Fruit fly (Drosophila melanogaster): Measurements from ENCODE around the gene CG4511.

Gene CG4511

dm6 chr3R:10885422-10886081, 31.3 kb downstream of the CG4511 start, which contains the start of gene Leash (continued):
- TF ChIP-seq HLH4C (GFP tag; IDR thresholded peaks at IDR 0.05; ENCODE audit: partially characterized antibody) (peak; percentile 48; the same call in 1 of the 3 replicates), gro (GFP tag; optimal IDR thresholded peaks at IDR 0.05) (no peak), GATAe (GFP tag; conservative IDR thresholded peaks at IDR 0.05) (no peak), Fer2 (tag; optimal IDR thresholded peaks at IDR 0.05) (no peak), gem (tag; optimal IDR thresholded peaks at IDR 0.05) (no peak), NC2α (GFP tag; optimal IDR thresholded peaks at IDR 0.05) (no peak), esg (GFP tag; conservative IDR thresholded peaks at IDR 0.05) (no peak), dm (GFP tag; optimal IDR thresholded peaks at IDR 0.05) (no peak), ara (GFP tag; IDR thresholded peaks at IDR 0.05) (no peak), CG3065 (GFP tag; optimal IDR thresholded peaks at IDR 0.05) (no peak), Pdp1 (GFP tag; optimal IDR thresholded peaks at IDR 0.05) (peak in 1 of 2 experiments; percentile 63), H15 (GFP tag; IDR thresholded peaks at IDR 0.05) (no peak), lola (GFP tag; optimal IDR thresholded peaks at IDR 0.05) (no peak), Atf6 (GFP tag; IDR thresholded peaks at IDR 0.05) (no peak), sna (GFP tag; IDR thresholded peaks at IDR 0.05; ENCODE audit: partially characterized antibody) (peak; percentile 51; the same call in 1 of the 2 replicates), pzg (GFP tag; optimal IDR thresholded peaks at IDR 0.05) (peak; percentile 46), bsh (GFP tag; optimal IDR thresholded peaks at IDR 0.05) (peak in 1 of 2 experiments; percentile 7), Med (GFP tag) (peak; percentile 36)

DNA sequence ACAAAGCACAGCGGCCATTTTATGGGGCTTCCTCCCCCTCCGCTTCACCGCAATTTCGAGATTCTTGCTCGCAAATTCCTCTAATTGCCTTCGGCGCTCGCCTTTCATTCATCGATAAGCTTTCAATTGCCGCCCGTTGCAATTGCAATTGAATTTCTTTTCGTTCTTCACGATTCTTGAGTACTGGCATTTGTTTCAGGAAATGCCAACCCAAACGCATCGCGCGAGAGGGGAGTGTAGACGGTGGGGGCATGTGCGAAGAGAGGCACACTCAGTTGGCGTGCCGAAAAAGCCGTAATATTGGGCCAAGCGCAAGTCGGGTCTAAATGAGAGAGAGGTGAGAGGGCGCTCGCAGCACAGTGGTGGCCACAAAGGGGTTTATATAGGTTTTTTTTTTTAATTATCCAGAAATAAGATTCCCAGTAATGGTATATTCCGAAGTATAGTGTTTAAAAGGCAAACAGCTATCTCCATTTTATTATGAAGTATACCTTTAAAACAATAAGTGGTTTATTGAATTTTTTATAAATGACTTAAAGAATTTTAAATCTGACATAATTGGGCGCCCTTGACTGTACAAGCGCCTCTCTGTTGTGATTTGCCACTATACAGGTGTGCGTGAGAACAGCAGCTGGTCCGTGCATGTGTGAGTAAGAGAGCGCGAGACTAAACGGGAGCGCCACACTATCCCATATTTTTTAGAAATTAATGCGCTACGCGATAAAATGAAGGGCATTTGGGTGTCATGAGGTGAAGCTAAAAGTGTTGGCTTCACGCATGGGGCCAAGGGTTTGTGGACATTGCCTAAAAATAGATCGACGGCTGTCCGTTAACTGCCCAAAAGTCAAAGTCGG, 32.4 kb downstream of the CG4511 start:
- TF ChIP-seq nmo (GFP tag; optimal IDR thresholded peaks at IDR 0.05) (peak; percentile 89), MBD-R2 (GFP tag; IDR thresholded peaks at IDR 0.05) (peak; percentile 72; the same call in 1 of the 2 replicates), Taf1 (GFP tag; IDR thresholded peaks at IDR 0.05) (peak; percentile 88), CG13424 (tag; optimal IDR thresholded peaks at IDR 0.05) (peak; percentile 94), CG1602 (GFP tag; optimal IDR thresholded peaks at IDR 0.05) (peak; percentile 83), dm (GFP tag; optimal IDR thresholded peaks at IDR 0.05) (peak; percentile 60), ham (GFP tag; IDR thresholded peaks at IDR 0.05) (peak; percentile 70; the same call in 1 of the 2 replicates), gce (GFP tag; IDR thresholded peaks at IDR 0.05) (peak; percentile 56; the same call in 2 of the 3 replicates), insv (GFP tag; optimal IDR thresholded peaks at IDR 0.05) (peak in 1 of 2 experiments; percentile 71), CG11723 (GFP tag; optimal IDR thresholded peaks at IDR 0.05) (peak; percentile 86), Jarid2 (GFP tag; optimal IDR thresholded peaks at IDR 0.05) (peak; percentile 67), CG4328 (GFP tag; optimal IDR thresholded peaks at IDR 0.05) (peak; percentile 92), sna (GFP tag; IDR thresholded peaks at IDR 0.05; ENCODE audit: partially characterized antibody) (no peak), CG15601 (tag; optimal IDR thresholded peaks at IDR 0.05) (peak; percentile 84), CG17186 (GFP tag; optimal IDR thresholded peaks at IDR 0.05) (no peak), CG33213 (GFP tag; optimal IDR thresholded peaks at IDR 0.05) (peak; percentile 56), CG2129 (GFP tag; IDR thresholded peaks at IDR 0.05; ENCODE audit: partially characterized antibody) (no peak), CG17802 (tag; optimal IDR thresholded peaks at IDR 0.05) (peak; percentile 13), CG3726 (GFP tag; IDR thresholded peaks at IDR 0.05) (peak; percentile 66; the same call in 2 of the 3 replicates), kni (GFP tag; optimal IDR thresholded peaks at IDR 0.05) (peak; percentile 88), sens-2 (GFP tag; IDR thresholded peaks at IDR 0.05) (peak; percentile 57; the same call in 1 of the 2 replicates), crp (GFP tag; optimal IDR thresholded peaks at IDR 0.05) (peak in 1 of 2 experiments; percentile 66), btn (GFP tag; optimal IDR thresholded peaks at IDR 0.05) (peak; percentile 47), YL-1 (GFP tag; optimal IDR thresholded peaks at IDR 0.05) (peak; percentile 39), NK7.1 (GFP tag; optimal IDR thresholded peaks at IDR 0.05) (peak; percentile 74), sisA (GFP tag; IDR thresholded peaks at IDR 0.05) (peak; percentile 76), CG17361 (GFP tag; IDR thresholded peaks at IDR 0.05) (peak; percentile 91), CG12219 (GFP tag; optimal IDR thresholded peaks at IDR 0.05) (peak; percentile 83), CG6254 (GFP tag; optimal IDR thresholded peaks at IDR 0.05) (peak; percentile 74)

Measured in whole organism, embryonic.